Fruit fly (Drosophila melanogaster): Measurements from ENCODE around the gene TwdlZ.

TwdlZ gene

DNA sequence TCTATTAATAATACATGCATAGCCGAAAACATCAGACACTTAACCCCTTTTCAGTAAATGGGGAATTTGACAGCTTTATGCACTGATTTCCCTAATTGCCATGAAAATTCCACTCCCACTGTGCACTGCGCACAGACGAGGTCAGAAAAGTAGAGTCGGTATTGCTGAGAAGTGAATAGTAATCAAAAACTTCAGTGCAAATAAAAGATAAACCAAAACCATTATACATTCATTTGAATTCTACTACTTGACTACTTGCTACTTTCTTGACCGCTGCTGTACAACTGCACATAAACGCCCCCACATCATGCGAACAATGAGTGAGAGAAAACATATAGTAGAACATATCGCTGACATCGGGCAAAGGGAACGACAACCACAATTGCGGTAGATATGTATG, 46.5 kb upstream of the TwdlZ start (continued):
- TF ChIP-seq bcd (GFP tag; optimal IDR thresholded peaks at IDR 0.05) (peak; percentile 78), CG14050 (GFP tag; IDR thresholded peaks at IDR 0.05) (peak; percentile 85), CG12299 (tag; optimal IDR thresholded peaks at IDR 0.05) (peak; percentile 42), Sry-β (GFP tag; optimal IDR thresholded peaks at IDR 0.05) (peak; percentile 37), CG17186 (GFP tag; optimal IDR thresholded peaks at IDR 0.05) (peak; percentile 35), ems (GFP tag; optimal IDR thresholded peaks at IDR 0.05) (peak; percentile 87), knrl (GFP tag; IDR thresholded peaks at IDR 0.05; ENCODE audit: partially characterized antibody) (no peak), CG13894 (tag; optimal IDR thresholded peaks at IDR 0.05) (no peak), CG34422 (GFP tag; IDR thresholded peaks at IDR 0.05) (peak; percentile 83; the same call in 2 of the 3 replicates), CG31441 (GFP tag; IDR thresholded peaks at IDR 0.05) (peak; percentile 86), CG7839 (tag; optimal IDR thresholded peaks at IDR 0.05) (peak; percentile 89), hkb (optimal IDR thresholded peaks at IDR 0.05) (no peak), hkb (GFP tag; IDR thresholded peaks at IDR 0.05) (peak; percentile 91), vnd (GFP tag; IDR thresholded peaks at IDR 0.05; ENCODE audit: partially characterized antibody) (no peak), HmgD (GFP tag; optimal IDR thresholded peaks at IDR 0.05) (peak; percentile 47), CG12391 (tag; optimal IDR thresholded peaks at IDR 0.05) (peak; percentile 87), grau (tag; optimal IDR thresholded peaks at IDR 0.05) (peak; percentile 79), lov (optimal IDR thresholded peaks at IDR 0.05) (no peak), lov (GFP tag; IDR thresholded peaks at IDR 0.05) (peak; percentile 92), CG15073 (GFP tag; optimal IDR thresholded peaks at IDR 0.05) (peak; percentile 46), CG14441 (GFP tag; IDR thresholded peaks at IDR 0.05) (peak; percentile 89), bsh (GFP tag; optimal IDR thresholded peaks at IDR 0.05) (peak; percentile 40 to 95), nom (GFP tag; optimal IDR thresholded peaks at IDR 0.05) (no peak), CG6175 (GFP tag; IDR thresholded peaks at IDR 0.05) (no peak), CG3281 (GFP tag; optimal IDR thresholded peaks at IDR 0.05) (peak; percentile 52), MESR4 (GFP tag; optimal IDR thresholded peaks at IDR 0.05) (peak; percentile 23), shn (GFP tag; optimal IDR thresholded peaks at IDR 0.05) (peak; percentile 74), NfI (GFP tag; optimal IDR thresholded peaks at IDR 0.05) (peak; percentile 86), Ptx1 (GFP tag; IDR thresholded peaks at IDR 0.05) (peak; percentile 89), bab2 (GFP tag; optimal IDR thresholded peaks at IDR 0.05) (peak; percentile 89), sug (tag; optimal IDR thresholded peaks at IDR 0.05) (peak; percentile 51), ro (GFP tag; IDR thresholded peaks at IDR 0.05) (peak; percentile 59), Hand (GFP tag; optimal IDR thresholded peaks at IDR 0.05) (no peak), Mes4 (GFP tag; optimal IDR thresholded peaks at IDR 0.05) (peak; percentile 86), C15 (GFP tag; IDR thresholded peaks at IDR 0.05) (peak; percentile 53; the same call in 1 of the 3 replicates), kni (GFP tag; optimal IDR thresholded peaks at IDR 0.05) (peak; percentile 11), Rfx (GFP tag; IDR thresholded peaks at IDR 0.05) (peak; percentile 78), CG12071 (GFP tag; optimal IDR thresholded peaks at IDR 0.05) (peak; percentile 88), vvl (GFP tag; IDR thresholded peaks at IDR 0.05) (peak; percentile 91), grn (GFP tag; optimal IDR thresholded peaks at IDR 0.05) (peak; percentile 9), oc (tag; optimal IDR thresholded peaks at IDR 0.05) (peak; percentile 85), CG2199 (GFP tag; IDR thresholded peaks at IDR 0.05) (peak; percentile 91), ham (GFP tag; IDR thresholded peaks at IDR 0.05) (no peak), pfk (GFP tag; optimal IDR thresholded peaks at IDR 0.05) (no peak), cad (GFP tag; optimal IDR thresholded peaks at IDR 0.05) (no peak), dm (GFP tag; optimal IDR thresholded peaks at IDR 0.05) (peak; percentile 36), CG12769 (tag; optimal IDR thresholded peaks at IDR 0.05) (peak; percentile 85), cg (GFP tag; optimal IDR thresholded peaks at IDR 0.05) (no peak), run (tag; optimal IDR thresholded peaks at IDR 0.05) (peak; percentile 65), Poxn (GFP tag; IDR thresholded peaks at IDR 0.05) (no peak), Spps (tag; optimal IDR thresholded peaks at IDR 0.05) (peak; percentile 71), CG15601 (tag; optimal IDR thresholded peaks at IDR 0.05) (peak; percentile 78)

Measured in whole organism, embryonic.